Worm (Caenorhabditis elegans) whole organism, L4/young adult: Measurements from ENCODE around the gene C14E2.4.

ENCODE experiments used
- W03F9.2 ChIP-seq: fragments of 150-350 bp; optimal IDR thresholded peaks from 2 replicates; lab custom pipeline; 2014; ENCODE audit warnings: missing biosample characterization, missing genetic modification characterization
- dao-5 ChIP-seq: sonication (generic microtip); optimal IDR thresholded peaks from 2 replicates; lab custom pipeline; 2016; ENCODE audit warnings: missing genotype, missing genetic modification characterization, moderate library complexity, missing compliant biosample characterization
- him-1 ChIP-seq: sonication (generic microtip); optimal IDR thresholded peaks from 2 replicates; lab custom pipeline; 2016; ENCODE audit warnings: missing genotype, missing genetic modification reagents, missing genetic modification characterization, missing compliant biosample characterization

ce11 chrX:1837703-1838102, 16.6 kb upstream of the C14E2.4 start:
- TF ChIP-seq him-1 (tag; lab: Kevin White, UChicago) (peak; percentile 45), dao-5 (tag; lab: Kevin White, UChicago) (peak; percentile 58), W03F9.2 (no peak)
